Worm (Caenorhabditis elegans) whole organism, early embryonic: ENCODE data around the gene C08F8.15.
"Not testable (repeated sequence)": the region's sequence is repeated elsewhere in the genome, so short reads cannot be mapped to it uniquely, and the experiment has no call there.

Experiments
- B0310.2 ChIP-seq: sonication (generic microtip); optimal IDR thresholded peaks from 2 replicates; lab custom pipeline; 2016; ENCODE audit warnings: mild to moderate bottlenecking, missing genetic modification characterization, missing compliant biosample characterization
- F13C5.2 ChIP-seq: sonication (generic microtip); optimal IDR thresholded peaks from 2 replicates; lab custom pipeline; 2017; ENCODE audit warnings: mild to moderate bottlenecking, missing genetic modification characterization, inconsistent platforms, missing compliant biosample characterization
- aly-1 ChIP-seq: sonication (generic microtip); optimal IDR thresholded peaks from 2 replicates; lab custom pipeline; 2016; ENCODE audit warnings: missing genetic modification characterization, missing compliant biosample characterization
- ama-1 ChIP-seq: fragments of 150-350 bp; optimal IDR thresholded peaks from 2 replicates; lab custom pipeline; 2014
- ceh-13 ChIP-seq: fragments of 200-800 bp; sonication (Bioruptor generic); optimal IDR thresholded peaks from 2 replicates; lab custom pipeline; 2018; ENCODE audit warnings: mild to moderate bottlenecking, missing genetic modification characterization, missing compliant biosample characterization
- ceh-36 ChIP-seq: sonication (generic microtip); optimal IDR thresholded peaks from 2 replicates; lab custom pipeline; 2016; ENCODE audit warnings: missing genetic modification characterization, inconsistent platforms, missing compliant biosample characterization
- ets-7 ChIP-seq: sonication (generic microtip); optimal IDR thresholded peaks from 2 replicates; lab custom pipeline; 2016; ENCODE audit warnings: missing genotype, missing genetic modification characterization, missing compliant biosample characterization
- flt-1 ChIP-seq: fragments of 200-800 bp; sonication (Bioruptor generic); IDR thresholded peaks from 2 replicates; pipeline ENCODE4 v1.3.6; 2022; ENCODE audit warnings: missing genetic modification characterization, missing compliant biosample characterization
- hmbx-1 ChIP-seq: sonication (generic microtip); optimal IDR thresholded peaks from 2 replicates; lab custom pipeline; 2016; ENCODE audit warnings: mild to moderate bottlenecking, missing genetic modification characterization, missing compliant biosample characterization
- hmg-4 ChIP-seq: fragments of 200-800 bp; sonication (Bioruptor generic); optimal IDR thresholded peaks from 2 replicates; lab custom pipeline; 2018; ENCODE audit warnings: mild to moderate bottlenecking, missing genetic modification characterization, missing compliant biosample characterization
- hnd-1 ChIP-seq: sonication (generic microtip); optimal IDR thresholded peaks from 2 replicates; lab custom pipeline; 2016; ENCODE audit warnings: missing genetic modification characterization, missing compliant biosample characterization
- pes-1 ChIP-seq: fragments of 200-800 bp; sonication (Bioruptor generic); IDR thresholded peaks from 2 replicates; pipeline ENCODE4 v1.3.6; 2022; ENCODE audit warnings: missing genetic modification reagents, missing genetic modification characterization, missing compliant biosample characterization
- scrt-1 ChIP-seq: fragments of 200-800 bp; sonication (Bioruptor generic); IDR thresholded peaks from 2 replicates; pipeline ENCODE4 v1.3.6; 2022; ENCODE audit warnings: missing genetic modification characterization, missing compliant biosample characterization
- sea-1 ChIP-seq: fragments of 200-800 bp; sonication (Bioruptor generic); conservative IDR thresholded peaks from 2 replicates; pipeline ENCODE4 v1.3.6; 2022; ENCODE audit warnings: missing genetic modification characterization, missing compliant biosample characterization
- tbx-11 ChIP-seq: fragments of 200-800 bp; sonication (Bioruptor generic); IDR thresholded peaks from 2 replicates; pipeline ENCODE4 v1.3.6; 2022; ENCODE audit warnings: missing genetic modification characterization, missing compliant biosample characterization
- tbx-37 ChIP-seq: fragments of 200-800 bp; sonication (Bioruptor generic); conservative IDR thresholded peaks from 2 replicates; pipeline ENCODE4 v1.3.6; 2022; ENCODE audit warnings: missing genetic modification reagents, missing genetic modification characterization, missing compliant biosample characterization
- tra-4 ChIP-seq: sonication (generic microtip); optimal IDR thresholded peaks from 2 replicates; lab custom pipeline; 2017; ENCODE audit warnings: missing genetic modification characterization, missing compliant biosample characterization

C08F8.15 gene

DNA sequence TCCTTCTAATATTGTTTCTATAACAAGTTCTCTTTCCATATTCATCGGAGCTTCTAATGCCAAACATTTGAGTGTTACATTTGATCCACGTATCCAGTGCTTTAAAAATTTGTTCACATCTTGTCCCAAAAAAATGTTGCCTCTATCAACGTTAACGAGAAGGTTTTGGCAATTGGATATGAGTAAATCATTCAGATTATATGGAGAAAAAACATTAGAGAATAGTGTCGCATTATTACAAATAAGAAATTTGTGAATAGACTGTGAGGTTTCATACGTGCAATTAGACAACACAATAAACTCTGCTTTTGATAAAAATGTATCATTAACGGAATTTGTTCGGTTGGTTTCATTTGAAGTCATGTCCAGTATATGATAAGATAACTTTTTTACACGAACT, 721 bp downstream of the C08F8.15 start, which contains the start of gene mboa-4:
Gene mboa-4 (minus strand): TSS at position 101 of the 400 bp plus-strand sequence.
- TF ChIP-seq hmg-4 (GFP tag; lab: Kevin White, UChicago) (no peak), sea-1 (GFP tag; lab: Robert Waterston, UW) (no peak), hnd-1 (tag; lab: Kevin White, UChicago) (no peak), ceh-36 (tag; lab: Kevin White, UChicago) (no peak), ceh-13 (GFP tag; lab: Kevin White, UChicago) (no peak), ama-1 (lab: Kevin White, UChicago) (no peak), tbx-11 (GFP tag; lab: Robert Waterston, UW) (no peak), ets-7 (no peak)

- TF ChIP-seq hmbx-1 (no peak), tbx-37 (GFP tag; lab: Robert Waterston, UW) (no peak)
Measured at ce11 chrIV:11156526-11156925, 4.1 kb downstream of the C08F8.15 start.

DNA sequence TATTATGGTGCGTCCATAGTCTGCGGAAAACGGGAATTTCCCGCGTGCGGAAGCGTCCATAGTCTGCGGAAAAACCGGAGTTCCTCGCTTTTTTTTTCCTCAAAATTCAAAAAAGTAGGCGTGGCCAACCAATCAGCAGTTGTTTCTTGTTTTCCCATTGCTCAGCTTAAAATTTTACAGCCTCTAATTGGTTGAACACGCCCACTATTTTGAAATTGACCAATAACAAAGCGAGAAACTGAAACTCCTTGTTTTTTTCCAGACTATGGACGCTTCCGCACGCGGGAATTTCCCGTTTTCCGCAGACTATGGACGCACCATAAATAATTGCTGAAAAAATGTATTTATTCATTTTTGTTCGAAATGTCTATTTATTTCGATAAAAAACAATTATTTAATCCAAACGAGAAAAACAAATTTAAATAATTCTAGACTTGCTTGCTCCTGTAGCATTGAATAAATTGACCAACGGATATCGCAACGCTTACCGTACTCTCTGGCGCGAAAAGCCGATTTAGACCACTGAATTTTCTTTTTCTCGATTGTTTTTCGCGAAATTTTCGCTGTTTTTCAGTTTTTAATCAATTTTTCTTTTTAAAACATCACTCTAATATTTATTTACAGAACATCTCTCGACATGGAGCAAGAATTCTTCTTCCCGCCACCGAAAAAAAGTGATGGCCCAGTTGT, 6.0 kb downstream of the C08F8.15 start, which contains the start of gene C08F8.3:
Gene C08F8.3 (plus strand): TSS at position 620 of the 690 bp plus-strand sequence.
- not testable (repeated sequence) for TF ChIP-seq hmbx-1; ama-1 (lab: Kevin White, UChicago); B0310.2 (tag; lab: Kevin White, UChicago)

ce11 chrIV:11150844-11151243, 9.8 kb downstream of the C08F8.15 start, which contains the start of gene C08F8.2:
Gene C08F8.2 (plus strand): TSS chrIV:11150997.
- TF ChIP-seq ets-7, result no peak
- no peak for TF ChIP-seq scrt-1
- no peak for TF ChIP-seq ama-1 (lab: Kevin White, UChicago)
- TF ChIP-seq sea-1 (GFP tag; lab: Robert Waterston, UW), result no peak
- no peak for TF ChIP-seq flt-1 (GFP tag; lab: Robert Waterston, UW)
- TF ChIP-seq ceh-13 (GFP tag; lab: Kevin White, UChicago), result no peak
- TF ChIP-seq ceh-36 (tag; lab: Kevin White, UChicago), result no peak
- TF ChIP-seq F13C5.2, result no peak
- TF ChIP-seq B0310.2 (tag; lab: Kevin White, UChicago), result no peak

DNA sequence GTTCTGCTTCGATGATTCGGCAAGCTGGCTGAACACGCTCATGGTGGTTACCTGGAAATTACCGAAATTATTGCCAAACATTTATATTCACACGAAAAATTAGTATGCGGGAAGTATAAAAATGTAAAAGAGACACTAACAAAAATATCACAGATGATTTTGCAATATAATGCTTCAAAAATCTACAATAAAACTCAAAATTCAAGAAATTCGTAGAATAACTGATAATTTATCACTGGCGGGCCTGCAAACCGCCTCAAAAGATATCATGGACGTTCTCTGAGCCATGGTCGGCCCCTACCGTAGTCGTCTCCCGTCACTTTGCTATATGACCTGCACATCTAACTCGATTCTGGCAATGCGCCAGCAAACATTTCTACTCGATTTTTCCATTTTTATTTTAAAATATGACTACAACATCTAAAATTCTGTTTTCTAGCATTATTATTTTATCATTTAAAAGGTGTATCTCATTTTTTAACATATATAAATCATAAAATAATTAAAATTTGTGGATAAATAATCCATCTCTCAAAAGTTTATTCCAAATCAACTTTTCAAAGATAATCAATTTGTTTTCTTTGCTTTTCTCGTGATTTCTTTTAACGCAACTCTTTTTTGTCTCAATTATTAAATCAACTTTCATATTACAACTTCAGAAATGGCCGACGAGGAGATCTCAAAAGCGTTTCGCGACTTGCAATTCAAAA, 11.0 kb downstream of the C08F8.15 start, which contains the start of the genes F01G4.6 and pfd-1:
Gene F01G4.6 (minus strand): TSS at position 51 of the 710 bp plus-strand sequence.
Gene pfd-1 (plus strand): TSS at position 660 of the 710 bp plus-strand sequence.
- TF ChIP-seq sea-1 (GFP tag; lab: Robert Waterston, UW) (no peak), hnd-1 (tag; lab: Kevin White, UChicago) (no peak), aly-1 (tag; lab: Kevin White, UChicago) (no peak), tbx-11 (GFP tag; lab: Robert Waterston, UW) (no peak), flt-1 (GFP tag; lab: Robert Waterston, UW) (0 out of 2 replicates have a peak, but pooled peaks have one; percentile 15), hmbx-1 (no peak), F13C5.2 (peak; percentile 62), ceh-13 (GFP tag; lab: Kevin White, UChicago) (no peak), pes-1 (GFP tag; lab: Robert Waterston, UW) (peak; percentile 50; the same call in 1 of the 2 replicates), tra-4 (tag; lab: Kevin White, UChicago) (no peak), tbx-37 (GFP tag; lab: Robert Waterston, UW) (no peak), B0310.2 (tag; lab: Kevin White, UChicago) (no peak), scrt-1 (no peak)

DNA sequence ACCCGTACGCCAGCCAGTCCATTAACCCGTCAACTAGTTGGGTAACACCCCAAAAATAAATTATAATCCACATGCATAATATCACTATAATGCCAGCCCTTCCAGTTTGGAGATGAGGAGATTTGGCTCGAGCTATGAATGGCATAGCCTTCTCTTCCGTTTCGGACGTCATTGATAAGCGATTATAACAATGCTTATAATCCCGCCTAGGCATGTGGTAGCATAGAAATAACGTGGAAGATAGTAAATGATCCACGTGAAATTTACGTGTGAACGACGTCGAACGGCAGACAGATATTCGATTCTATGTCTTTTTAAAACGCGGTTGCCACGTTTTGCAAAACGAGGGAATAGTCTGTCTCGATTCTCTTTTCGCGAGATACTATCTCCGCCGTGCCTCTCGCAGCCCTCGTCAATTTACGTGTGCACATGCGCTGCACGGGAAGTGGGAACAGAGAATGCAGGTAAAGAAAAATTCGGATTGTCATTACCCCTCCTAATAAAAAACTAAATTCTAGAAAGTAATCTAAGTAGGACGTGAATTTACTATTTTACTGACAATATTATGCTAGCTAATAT, 11.7 kb downstream of the C08F8.15 start:
- TF ChIP-seq hnd-1 (tag; lab: Kevin White, UChicago) (no peak), B0310.2 (tag; lab: Kevin White, UChicago) (no peak), hmg-4 (GFP tag; lab: Kevin White, UChicago) (peak; percentile 31)

DNA sequence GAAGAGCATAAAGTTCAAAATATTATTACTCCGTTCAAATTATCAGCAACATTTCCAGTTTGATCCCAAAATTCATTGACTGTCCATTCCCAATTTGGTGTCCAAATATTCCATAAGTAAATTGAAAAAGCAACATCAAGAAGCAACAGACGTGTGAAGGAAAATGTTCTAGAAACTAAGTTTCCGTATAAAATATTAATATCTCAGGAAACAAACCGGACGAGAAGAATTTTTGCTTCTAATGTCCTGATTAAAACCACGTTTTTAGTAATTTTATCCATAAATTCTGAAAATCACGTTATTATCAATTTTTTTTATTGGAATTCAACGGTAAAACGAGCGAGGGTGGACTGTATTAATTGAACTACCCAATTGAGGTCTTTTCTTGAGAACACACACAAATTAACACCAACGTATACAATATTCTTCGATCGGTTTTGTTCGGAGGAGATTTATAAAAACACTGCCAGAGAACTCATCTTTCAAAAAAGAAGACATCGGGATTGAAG, 13.6 kb downstream of the C08F8.15 start, which contains the start of gene pigq-1:
Gene pigq-1 (minus strand): TSS at position 286 of the 509 bp plus-strand sequence.
- TF ChIP-seq F13C5.2, result no peak
- TF ChIP-seq ceh-36 (tag; lab: Kevin White, UChicago), result no peak
- TF ChIP-seq tbx-11 (GFP tag; lab: Robert Waterston, UW), result no peak
- no peak for TF ChIP-seq sea-1 (GFP tag; lab: Robert Waterston, UW)
- no peak for TF ChIP-seq ets-7
- TF ChIP-seq hnd-1 (tag; lab: Kevin White, UChicago), result no peak
- TF ChIP-seq hmg-4 (GFP tag; lab: Kevin White, UChicago), result no peak
- TF ChIP-seq ceh-13 (GFP tag; lab: Kevin White, UChicago), result no peak
- TF ChIP-seq B0310.2 (tag; lab: Kevin White, UChicago), result no peak
- TF ChIP-seq scrt-1, result no peak
- no peak for TF ChIP-seq aly-1 (tag; lab: Kevin White, UChicago)
- TF ChIP-seq ama-1 (lab: Kevin White, UChicago), result no peak
- TF ChIP-seq tbx-37 (GFP tag; lab: Robert Waterston, UW), result no peak
- TF ChIP-seq tra-4 (tag; lab: Kevin White, UChicago), result no peak
- TF ChIP-seq pes-1 (GFP tag; lab: Robert Waterston, UW), result no peak
- TF ChIP-seq flt-1 (GFP tag; lab: Robert Waterston, UW), result no peak
- TF ChIP-seq hmbx-1, result no peak
